Worm (Caenorhabditis elegans): Measurements from ENCODE around the gene nhr-214.

DNA sequence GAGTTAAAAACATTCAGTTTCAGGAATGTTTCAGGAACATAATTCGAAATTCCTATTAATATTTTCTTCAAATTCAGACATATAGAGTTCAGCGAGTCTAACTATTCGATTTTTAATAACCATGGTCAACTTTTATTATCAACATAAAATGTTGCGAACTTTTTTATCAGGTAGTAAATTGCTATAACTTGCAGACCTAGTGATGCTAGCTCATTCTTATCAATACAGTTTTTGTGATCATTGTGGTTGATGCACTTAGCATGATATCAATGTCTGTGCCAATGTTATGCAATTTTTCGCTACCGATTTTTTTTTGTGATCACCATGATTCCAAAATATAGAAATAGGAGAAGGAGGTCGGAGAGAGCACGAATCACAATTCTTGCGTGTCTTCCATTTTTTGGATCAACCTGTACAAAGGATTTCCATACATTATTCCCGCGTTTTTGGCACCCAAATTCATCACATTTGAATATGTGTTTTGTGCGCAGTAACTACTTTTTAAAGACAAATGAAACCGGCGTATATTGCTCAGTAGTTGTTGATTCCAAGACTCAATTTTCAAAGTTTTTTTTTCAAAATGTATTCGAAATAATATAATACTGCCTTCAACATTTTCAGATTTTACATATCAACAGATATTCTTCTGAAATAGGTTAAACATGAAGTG, 29.5 kb upstream of the nhr-214 start, which contains the start of gene pgp-12:
- TF ChIP-seq dpl-1 (GFP tag; optimal IDR thresholded peaks at IDR 0.05) = no peak
- no peak for TF ChIP-seq lin-13 (GFP tag; optimal IDR thresholded peaks at IDR 0.05)
- TF ChIP-seq tag-97 (GFP tag; IDR thresholded peaks at IDR 0.05) = no peak
- no peak for TF ChIP-seq lir-3 (tag; optimal IDR thresholded peaks at IDR 0.05)

Measured in whole organism, L4 larva.